Fruit fly (Drosophila melanogaster) whole organism, embryonic: ENCODE measurements around the gene Polr3E.

ENCODE experiments used
- Ada2b ChIP-seq: fragments of 200-800 bp; sonication (Bioruptor generic); IDR thresholded peaks from 2 replicates; pipeline ENCODE4 v1.3.6; 2022; ENCODE audit warnings: missing biosample characterization, missing genetic modification characterization
- Awh ChIP-seq: fragments of 200-800 bp; sonication (Bioruptor generic); IDR thresholded peaks from 2 replicates; pipeline ENCODE4, ENCODE4 v1.3.6; 2022; ENCODE audit warnings: missing biosample characterization, missing genetic modification characterization
- CG10147 ChIP-seq: fragments of 200-800 bp; sonication (Bioruptor generic); optimal IDR thresholded peaks from 2 replicates; lab custom pipeline; 2019; ENCODE audit warnings: missing biosample characterization, mild to moderate bottlenecking, missing genetic modification characterization, moderate library complexity
- CG10321 ChIP-seq: fragments of 200-800 bp; sonication (Bioruptor generic); IDR thresholded peaks from 2 replicates; pipeline ENCODE4 v1.3.6; 2022; ENCODE audit warnings: missing biosample characterization, missing genetic modification characterization
- CG10462 ChIP-seq: fragments of 200-800 bp; sonication (Bioruptor generic); optimal IDR thresholded peaks from 2 replicates; lab custom pipeline; 2016; ENCODE audit warnings: missing biosample characterization, missing genetic modification characterization
- CG10543 ChIP-seq: fragments of 200-800 bp; sonication (Bioruptor generic); optimal IDR thresholded peaks from 3 replicates; lab custom pipeline; 2017; ENCODE audit warnings: missing biosample characterization, mild to moderate bottlenecking, missing genetic modification characterization, moderate library complexity
- CG11093 ChIP-seq: fragments of 200-800 bp; sonication (Bioruptor generic); IDR thresholded peaks from 3 replicates; pipeline ENCODE4 v1.3.6; 2022; ENCODE audit warnings: missing biosample characterization, missing genetic modification characterization
- CG11398 ChIP-seq: fragments of 200-800 bp; sonication (Bioruptor generic); optimal IDR thresholded peaks from 2 replicates; lab custom pipeline; 2016; ENCODE audit warnings: missing biosample characterization, missing genetic modification characterization
- CG12071 ChIP-seq: fragments of 200-800 bp; sonication (Bioruptor generic); optimal IDR thresholded peaks from 3 replicates; lab custom pipeline; 2018; ENCODE audit warnings: missing biosample characterization, mild to moderate bottlenecking, missing genetic modification characterization
- CG14441 ChIP-seq: fragments of 200-800 bp; sonication (Bioruptor generic); IDR thresholded peaks from 2 replicates; pipeline ENCODE4 v1.3.6; 2022; ENCODE audit warnings: missing biosample characterization, missing genetic modification characterization
- CG14860 ChIP-seq: fragments of 200-800 bp; sonication (Bioruptor generic); IDR thresholded peaks from 3 replicates; pipeline ENCODE4 v1.3.6; 2022; ENCODE audit warnings: missing biosample characterization, missing genetic modification characterization; ENCODE audit not compliant: partially characterized antibody
- CG1529 ChIP-seq: fragments of 200-800 bp; sonication (Bioruptor generic); optimal IDR thresholded peaks from 3 replicates; lab custom pipeline; 2018; ENCODE audit warnings: missing biosample characterization, missing genetic modification characterization
- CG15696 ChIP-seq: fragments of 200-800 bp; sonication (Bioruptor generic); optimal IDR thresholded peaks from 2 replicates; lab custom pipeline; 2019; ENCODE audit warnings: missing biosample characterization, mild to moderate bottlenecking, missing genetic modification characterization, moderate library complexity
- CG1602 ChIP-seq: fragments of 200-800 bp; sonication (Bioruptor generic); optimal IDR thresholded peaks from 3 replicates; lab custom pipeline; 2016; ENCODE audit warnings: missing biosample characterization, missing genetic modification characterization
- CG17568 ChIP-seq: fragments of 200-800 bp; sonication (Bioruptor generic); optimal IDR thresholded peaks from 2 replicates; lab custom pipeline; 2018; ENCODE audit warnings: missing biosample characterization, mild to moderate bottlenecking, missing genetic modification characterization, moderate library complexity
- CG1792 ChIP-seq: fragments of 200-800 bp; sonication (Bioruptor generic); optimal IDR thresholded peaks from 2 replicates; lab custom pipeline; 2016; ENCODE audit warnings: missing biosample characterization, missing genetic modification characterization
- CG2875 ChIP-seq: fragments of 200-800 bp; sonication (Bioruptor generic); optimal IDR thresholded peaks from 2 replicates; lab custom pipeline; 2017; ENCODE audit warnings: missing biosample characterization, mild to moderate bottlenecking, missing genetic modification characterization, missing genetic modification reagents
- CG30020 ChIP-seq: fragments of 200-800 bp; optimal IDR thresholded peaks from 2 replicates; lab custom pipeline; 2019; ENCODE audit warnings: missing biosample characterization, mild to moderate bottlenecking, missing genetic modification characterization, moderate library complexity
- CG31441 ChIP-seq: fragments of 200-800 bp; sonication (Bioruptor generic); IDR thresholded peaks from 2 replicates; pipeline ENCODE4 v1.3.6; 2022; ENCODE audit warnings: missing biosample characterization, missing genetic modification characterization
- CG3995 ChIP-seq: fragments of 200-800 bp; sonication (Bioruptor generic); optimal IDR thresholded peaks from 3 replicates; lab custom pipeline; 2016; ENCODE audit warnings: missing biosample characterization, missing genetic modification characterization
- CG4617 ChIP-seq: fragments of 200-800 bp; sonication (Bioruptor generic); optimal IDR thresholded peaks from 3 replicates; lab custom pipeline; 2016; ENCODE audit warnings: missing biosample characterization, missing genetic modification characterization, borderline replicate concordance
- CG6175 ChIP-seq: fragments of 200-800 bp; sonication (Bioruptor generic); IDR thresholded peaks from 3 replicates; pipeline ENCODE4 v1.3.6; 2022; ENCODE audit warnings: missing biosample characterization, missing genetic modification characterization
- CG7271 ChIP-seq: fragments of 200-800 bp; sonication (Bioruptor generic); optimal IDR thresholded peaks from 2 replicates; lab custom pipeline; 2018; ENCODE audit warnings: missing biosample characterization, mild to moderate bottlenecking, missing genetic modification characterization, moderate library complexity
- CG9609 ChIP-seq: fragments of 200-800 bp; sonication (Bioruptor generic); optimal IDR thresholded peaks from 3 replicates; lab custom pipeline; 2016; ENCODE audit warnings: missing biosample characterization, missing genetic modification characterization
- Chrac-16 ChIP-seq: fragments of 200-800 bp; sonication (Bioruptor generic); optimal IDR thresholded peaks from 3 replicates; lab custom pipeline; 2016; ENCODE audit warnings: missing biosample characterization, missing genetic modification characterization
- Elba2 ChIP-seq: fragments of 200-800 bp; sonication (Bioruptor generic); optimal IDR thresholded peaks from 3 replicates; lab custom pipeline; 2016; ENCODE audit warnings: missing biosample characterization, missing genetic modification characterization
- Fer3 ChIP-seq: fragments of 200-800 bp; sonication (Bioruptor generic); optimal IDR thresholded peaks from 2 replicates; lab custom pipeline; 2018; ENCODE audit warnings: missing biosample characterization, mild to moderate bottlenecking, missing genetic modification characterization, moderate library complexity
- H2.0 ChIP-seq: fragments of 200-800 bp; sonication (Bioruptor generic); IDR thresholded peaks from 2 replicates; pipeline ENCODE4 v1.3.6; 2022; ENCODE audit warnings: missing biosample characterization, missing genetic modification characterization
- HHEX ChIP-seq: fragments of 200-800 bp; sonication (Bioruptor generic); optimal IDR thresholded peaks from 3 replicates; lab custom pipeline; 2017; ENCODE audit warnings: missing biosample characterization, mild to moderate bottlenecking, missing genetic modification characterization, missing genetic modification reagents
- NFAT ChIP-seq: fragments of 200-800 bp; sonication (Bioruptor generic); IDR thresholded peaks from 2 replicates; pipeline ENCODE4 v1.3.6; 2022; ENCODE audit warnings: missing biosample characterization, missing genetic modification characterization
- NK7.1 ChIP-seq: fragments of 200-800 bp; sonication (Bioruptor generic); optimal IDR thresholded peaks from 3 replicates; lab custom pipeline; 2016; ENCODE audit warnings: missing biosample characterization, missing genetic modification characterization
- Nf-YA ChIP-seq: fragments of 200-800 bp; sonication (Bioruptor generic); IDR thresholded peaks from 2 replicates; pipeline ENCODE4 v1.3.6; 2022; ENCODE audit warnings: missing biosample characterization, missing genetic modification characterization
- ase ChIP-seq: fragments of 200-800 bp; sonication (Bioruptor generic); IDR thresholded peaks from 3 replicates; pipeline ENCODE4 v1.3.6; 2022; ENCODE audit warnings: missing biosample characterization, missing genetic modification characterization
- ash1 ChIP-seq: fragments of 200-800 bp; sonication (Bioruptor generic); optimal IDR thresholded peaks from 2 replicates; lab custom pipeline; 2018; ENCODE audit warnings: missing biosample characterization, mild to moderate bottlenecking, missing genetic modification characterization
- cato ChIP-seq: fragments of 200-800 bp; sonication (Bioruptor generic); optimal IDR thresholded peaks from 2 replicates; lab custom pipeline; 2016; ENCODE audit warnings: missing biosample characterization, missing genetic modification characterization, borderline replicate concordance
- corto ChIP-seq: fragments of 200-800 bp; sonication (Bioruptor generic); optimal IDR thresholded peaks from 2 replicates; lab custom pipeline; 2016; ENCODE audit warnings: missing biosample characterization, mild to moderate bottlenecking, missing genetic modification characterization, moderate library complexity
- fd64A ChIP-seq: fragments of 200-800 bp; sonication (Bioruptor generic); optimal IDR thresholded peaks from 3 replicates; lab custom pipeline; 2018; ENCODE audit warnings: missing biosample characterization, mild to moderate bottlenecking, missing genetic modification characterization
- gcm2 ChIP-seq: fragments of 200-800 bp; sonication (Bioruptor generic); optimal IDR thresholded peaks from 2 replicates; lab custom pipeline; 2016; ENCODE audit warnings: missing biosample characterization, missing genetic modification characterization
- hkb ChIP-seq, 2 experiments: fragments of 200-800 bp in 1 of 2; fragments of >200 bp in 1 of 2; sonication (Bioruptor generic) in 1 of 2; IDR thresholded peaks in 1 of 2; optimal IDR thresholded peaks in 1 of 2; 2 replicates each; pipeline versions ENCODE4 v1.3.6 to Lab custom; 2017 to 2022; ENCODE audit warnings: missing biosample characterization in 1 of 2, missing genetic modification characterization in 1 of 2
- jigr1 ChIP-seq: fragments of 200-800 bp; sonication (Bioruptor generic); IDR thresholded peaks from 3 replicates; pipeline ENCODE4 v1.3.6; 2022; ENCODE audit warnings: missing biosample characterization, missing genetic modification characterization
- lola ChIP-seq, 3 experiments: fragments of >200 bp in 2 of 3; fragments of 200-800 bp in 1 of 3; sonication (Bioruptor generic) in 1 of 3; optimal IDR thresholded peaks; 2 replicates each; lab custom pipeline; 2017 to 2019; ENCODE audit warnings: missing biosample characterization in 3 of 3, missing genetic modification characterization in 3 of 3, mild to moderate bottlenecking in 1 of 3, moderate library complexity in 1 of 3
- nau ChIP-seq: fragments of 200-800 bp; sonication (Bioruptor generic); optimal IDR thresholded peaks from 3 replicates; lab custom pipeline; 2017; ENCODE audit warnings: missing biosample characterization, mild to moderate bottlenecking, missing genetic modification characterization, missing genetic modification reagents
- pho ChIP-seq: fragments of 200-800 bp; sonication (Bioruptor generic); optimal IDR thresholded peaks from 2 replicates; lab custom pipeline; 2016; ENCODE audit warnings: missing biosample characterization, missing genetic modification characterization
- rib ChIP-seq: fragments of 200-800 bp; sonication (Bioruptor generic); IDR thresholded peaks from 2 replicates; pipeline ENCODE4 v1.3.6; 2022; ENCODE audit warnings: missing biosample characterization, missing genetic modification characterization
- sisA ChIP-seq: fragments of 200-800 bp; sonication (Bioruptor generic); IDR thresholded peaks from 2 replicates; pipeline ENCODE4 v1.3.6; 2022; ENCODE audit warnings: missing biosample characterization, missing genetic modification characterization
- slbo ChIP-seq: fragments of 200-800 bp; sonication (Bioruptor generic); IDR thresholded peaks from 2 replicates; pipeline ENCODE4 v1.3.6; 2022; ENCODE audit warnings: missing biosample characterization, missing genetic modification characterization
- toy ChIP-seq: fragments of 200-800 bp; sonication (Bioruptor generic); IDR thresholded peaks from 2 replicates; pipeline ENCODE4 v1.3.6; 2022; ENCODE audit warnings: missing biosample characterization, missing genetic modification characterization
- zen ChIP-seq: fragments of 200-800 bp; sonication (Bioruptor generic); optimal IDR thresholded peaks from 3 replicates; lab custom pipeline; 2018; ENCODE audit warnings: missing biosample characterization, mild to moderate bottlenecking, missing genetic modification characterization, moderate library complexity
- zen2 ChIP-seq: fragments of 200-800 bp; sonication (Bioruptor generic); IDR thresholded peaks from 3 replicates; pipeline ENCODE4 v1.3.6; 2022; ENCODE audit warnings: missing biosample characterization, missing genetic modification characterization; ENCODE audit not compliant: partially characterized antibody
- zfh1 ChIP-seq: fragments of 200-800 bp; sonication (Bioruptor generic); IDR thresholded peaks from 3 replicates; pipeline ENCODE4 v1.3.6; 2022; ENCODE audit warnings: missing biosample characterization, missing genetic modification characterization

Gene Polr3E

dm6 chr3L:21037404-21037803 is 5.8 kb downstream of the Polr3E start (continued):
- TF ChIP-seq CG4617 (GFP tag; lab: Kevin White, UChicago) (peak; percentile 38), hkb (optimal IDR thresholded peaks at IDR 0.05; lab: Kevin White, UChicago) (no peak), hkb (GFP tag; IDR thresholded peaks at IDR 0.05; lab: Robert Waterston, UW) (peak; percentile 86), CG17568 (GFP tag; lab: Kevin White, UChicago) (peak; percentile 73), lola (GFP tag; optimal IDR thresholded peaks at IDR 0.05; lab: Kevin White, UChicago) (peak in 1 of 3 experiments; percentile 75), CG14441 (GFP tag; lab: Robert Waterston, UW) (peak; percentile 63), CG9609 (GFP tag; lab: Kevin White, UChicago) (peak; percentile 45), toy (GFP tag; lab: Robert Waterston, UW) (no peak), rib (GFP tag; lab: Robert Waterston, UW) (no peak), CG3995 (GFP tag; lab: Kevin White, UChicago) (peak; percentile 13), zfh1 (peak; percentile 67), CG10147 (GFP tag; lab: Kevin White, UChicago) (peak; percentile 71), H2.0 (peak; percentile 75), CG7271 (tag; lab: Kevin White, UChicago) (no peak), slbo (GFP tag; lab: Robert Waterston, UW) (peak; percentile 85), Nf-YA (no peak), CG10321 (GFP tag; lab: Robert Waterston, UW) (no peak), Fer3 (tag; lab: Kevin White, UChicago) (peak; percentile 78), CG11398 (GFP tag; lab: Kevin White, UChicago) (peak; percentile 51), CG2875 (GFP tag; lab: Kevin White, UChicago) (peak; percentile 53), zen (peak; percentile 61), HHEX (peak; percentile 74), sisA (peak; percentile 65), CG15696 (peak; percentile 10), CG12071 (GFP tag; lab: Kevin White, UChicago) (peak; percentile 53), NFAT (GFP tag; lab: Robert Waterston, UW) (no peak), Elba2 (GFP tag; lab: Kevin White, UChicago) (peak; percentile 27), Awh (GFP tag; lab: Robert Waterston, UW) (peak; percentile 72), zen2 (no peak), gcm2 (no peak), CG31441 (GFP tag; lab: Robert Waterston, UW) (peak; percentile 88), CG10543 (GFP tag; lab: Kevin White, UChicago) (peak; percentile 15), CG1529 (GFP tag; lab: Kevin White, UChicago) (peak; percentile 62), fd64A (GFP tag; lab: Kevin White, UChicago) (peak; percentile 26), Chrac-16 (peak; percentile 68), pho (GFP tag; lab: Kevin White, UChicago) (peak; percentile 43), NK7.1 (GFP tag; lab: Kevin White, UChicago) (peak; percentile 23), ase (GFP tag; lab: Robert Waterston, UW) (0 out of 3 replicates have a peak, but pooled peaks have one; percentile 32), ash1 (GFP tag; lab: Kevin White, UChicago) (no peak), corto (GFP tag; lab: Kevin White, UChicago) (no peak), CG1792 (GFP tag; lab: Kevin White, UChicago) (no peak), CG14860 (GFP tag; lab: Robert Waterston, UW) (no peak), CG1602 (peak; percentile 75), cato (peak; percentile 38), CG30020 (peak; percentile 7), CG10462 (GFP tag; lab: Kevin White, UChicago) (peak; percentile 65), CG11093 (GFP tag; lab: Robert Waterston, UW) (0 out of 3 replicates have a peak, but pooled peaks have one; percentile 10), CG6175 (no peak), Ada2b (peak; percentile 74), jigr1 (GFP tag; lab: Robert Waterston, UW) (no peak), nau (GFP tag; lab: Kevin White, UChicago) (peak; percentile 51)
